Worm (Caenorhabditis elegans) whole organism, mixed stage, embryonic: Measurements from ENCODE around the gene Y38C1AA.7.

Experiments
- elt-3 ChIP-seq: fragments of 150-350 bp; optimal IDR thresholded peaks from 2 replicates; lab custom pipeline; 2014; ENCODE audit warnings: missing biosample characterization, missing genetic modification characterization
- lsy-2 ChIP-seq: fragments of 150-350 bp; optimal IDR thresholded peaks from 2 replicates; lab custom pipeline; 2014; ENCODE audit warnings: missing biosample characterization, missing genetic modification characterization
- nhr-12 ChIP-seq: fragments of 150-350 bp; optimal IDR thresholded peaks from 2 replicates; lab custom pipeline; 2014; ENCODE audit warnings: missing biosample characterization, missing genetic modification characterization

- TF ChIP-seq elt-3 (tag; lab: Kevin White, UChicago), result no peak
- TF ChIP-seq nhr-12 (tag; lab: Kevin White, UChicago), result no peak
- no peak for TF ChIP-seq lsy-2
Measured at ce11 chrIV:121607-122006, 37.2 kb upstream of the Y38C1AA.7 start, which contains the start of gene tut-1.
